Worm (Caenorhabditis elegans): ENCODE measurements around the gene sru-36.

sru-36 gene

ce11 chrV:9855920-9856852 lies 14.7 kb downstream of the sru-36 start (continued):
- TF ChIP-seq pqm-1 (tag; optimal IDR thresholded peaks at IDR 0.05): no peak
- no peak for TF ChIP-seq jun-1 (tag; optimal IDR thresholded peaks at IDR 0.05)
- no peak for TF ChIP-seq ztf-4 (tag; optimal IDR thresholded peaks at IDR 0.05)
- TF ChIP-seq blmp-1 (tag; optimal IDR thresholded peaks at IDR 0.05): peak; percentile 75
- TF ChIP-seq nhr-90 (tag; optimal IDR thresholded peaks at IDR 0.05; ENCODE audit: poor library complexity): peak; percentile 9
- TF ChIP-seq zip-4 (GFP tag; optimal IDR thresholded peaks at IDR 0.05): no peak
- peak; percentile 51 to 67 for TF ChIP-seq efl-1 (optimal IDR thresholded peaks at IDR 0.05)
- peak; percentile 41 to 89 for TF ChIP-seq efl-1 (GFP tag; optimal IDR thresholded peaks at IDR 0.05 in 1 of 2)
- TF ChIP-seq rnt-1 (tag; optimal IDR thresholded peaks at IDR 0.05): peak; percentile 67
- TF ChIP-seq nhr-71 (tag; optimal IDR thresholded peaks at IDR 0.05): peak; percentile 31
- TF ChIP-seq efl-3 (GFP tag; optimal IDR thresholded peaks at IDR 0.05): no peak
- TF ChIP-seq unc-30 (tag; optimal IDR thresholded peaks at IDR 0.05): no peak
- peak; percentile 4 for TF ChIP-seq ama-1 (optimal IDR thresholded peaks at IDR 0.05)
- peak; percentile 70 for TF ChIP-seq xbp-1 (tag; optimal IDR thresholded peaks at IDR 0.05)
- TF ChIP-seq mdl-1 (tag; optimal IDR thresholded peaks at IDR 0.05): peak in 1 of 2 experiments; percentile 32
- no peak for TF ChIP-seq C34B4.2 (tag; optimal IDR thresholded peaks at IDR 0.05)

DNA sequence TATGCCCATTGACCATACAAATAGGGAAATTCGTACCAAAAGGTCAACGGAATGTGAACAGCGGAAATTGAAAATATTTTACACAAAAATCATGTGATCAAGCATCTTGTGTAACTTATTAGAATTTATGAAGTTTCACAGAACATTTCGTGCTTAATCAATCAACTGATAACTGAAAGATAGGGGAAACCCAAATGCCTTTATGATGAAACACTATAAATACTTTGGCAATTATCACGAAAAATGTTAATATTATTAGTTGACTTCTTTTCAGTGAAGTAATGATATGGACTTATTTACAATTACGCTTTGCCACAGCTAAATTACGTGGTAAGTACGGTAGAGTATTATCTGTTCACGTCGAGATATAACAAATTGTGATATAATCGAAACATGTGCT lies 15.5 kb downstream of the sru-36 start:
- TF ChIP-seq tlp-1 (tag; optimal IDR thresholded peaks at IDR 0.05) (no peak), elt-2 (tag; optimal IDR thresholded peaks at IDR 0.05) (peak; percentile 49)

ce11 chrV:9859863-9860262 lies 18.4 kb downstream of the sru-36 start, which contains the start of gene lsy-12:
lsy-12 (minus strand) TSS chrV:9859963.
- TF ChIP-seq efl-1 (optimal IDR thresholded peaks at IDR 0.05): no peak
- peak in 1 of 2 experiments; percentile 47 for TF ChIP-seq efl-1 (GFP tag; optimal IDR thresholded peaks at IDR 0.05 in 1 of 2)
- no peak for TF ChIP-seq pag-3 (tag; optimal IDR thresholded peaks at IDR 0.05; ENCODE audit: borderline replicate concordance, insufficient read depth)

ce11 chrV:9860337-9860736 lies 18.9 kb downstream of the sru-36 start:
- peak; percentile 66 to 70 for TF ChIP-seq lsy-2 (tag; optimal IDR thresholded peaks at IDR 0.05)
- peak; percentile 25 for TF ChIP-seq blmp-1 (tag; optimal IDR thresholded peaks at IDR 0.05)
- TF ChIP-seq zag-1 (tag; optimal IDR thresholded peaks at IDR 0.05): no peak
- TF ChIP-seq xbp-1 (tag; optimal IDR thresholded peaks at IDR 0.05): peak; percentile 99

ce11 chrV:9868311-9868710 lies 26.8 kb downstream of the sru-36 start, which contains the start of gene srab-17:
srab-17 (minus strand) TSS chrV:9868411.
- TF ChIP-seq pag-3 (tag; optimal IDR thresholded peaks at IDR 0.05; ENCODE audit: borderline replicate concordance, insufficient read depth) (no peak), lir-3 (tag; optimal IDR thresholded peaks at IDR 0.05; ENCODE audit: poor library complexity) (no peak), grh-1 (GFP tag; IDR thresholded peaks at IDR 0.05) (no peak)

ce11 chrV:9871339-9871738 lies 29.9 kb downstream of the sru-36 start, which contains the start of gene srab-18:
srab-18 (minus strand) TSS chrV:9871439.
- no peak for TF ChIP-seq pax-3 (tag; optimal IDR thresholded peaks at IDR 0.05)
- no peak for TF ChIP-seq ama-1 (optimal IDR thresholded peaks at IDR 0.05)
- no peak for TF ChIP-seq fos-1 (tag; optimal IDR thresholded peaks at IDR 0.05)
- no peak for TF ChIP-seq nhr-237 (tag; optimal IDR thresholded peaks at IDR 0.05)
- TF ChIP-seq unc-30 (tag; optimal IDR thresholded peaks at IDR 0.05): no peak

DNA sequence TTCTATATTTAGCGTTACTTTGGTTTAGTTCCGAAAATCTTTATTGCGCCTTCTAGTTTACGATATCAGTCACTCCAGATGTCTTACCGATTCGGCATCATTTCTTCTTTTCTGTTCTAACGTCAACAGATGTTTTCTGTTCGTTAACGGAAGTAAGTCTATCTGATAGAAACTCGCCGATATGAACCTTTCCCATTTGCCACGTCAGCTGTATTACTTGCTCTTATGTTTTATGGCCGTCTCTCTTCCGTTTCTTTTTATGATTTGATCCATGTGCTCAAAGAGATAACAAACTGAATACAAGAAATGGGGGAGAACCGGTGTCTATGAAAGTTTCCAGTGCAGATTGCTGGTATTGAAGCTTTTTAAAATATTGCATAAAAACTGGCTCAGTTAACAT lies 37.9 kb downstream of the sru-36 start, which contains the start of gene srab-26:
Gene srab-26, minus strand, starts transcription at position 101 of the 400 bp plus-strand sequence.
- no peak for TF ChIP-seq ceh-82 (tag; optimal IDR thresholded peaks at IDR 0.05)
- no peak for TF ChIP-seq F16B12.6 (tag; optimal IDR thresholded peaks at IDR 0.05)
- TF ChIP-seq skn-1 (tag; optimal IDR thresholded peaks at IDR 0.05): no peak
- no peak for TF ChIP-seq pag-3 (tag; optimal IDR thresholded peaks at IDR 0.05; ENCODE audit: borderline replicate concordance, insufficient read depth)
- TF ChIP-seq nhr-12 (tag; optimal IDR thresholded peaks at IDR 0.05): no peak
- TF ChIP-seq nhr-90 (tag; optimal IDR thresholded peaks at IDR 0.05; ENCODE audit: poor library complexity): no peak
- TF ChIP-seq nhr-19 (GFP tag; conservative IDR thresholded peaks at IDR 0.05): no peak
- no peak for TF ChIP-seq C04F5.9 (tag; optimal IDR thresholded peaks at IDR 0.05)
- no peak for TF ChIP-seq ceh-90 (tag; optimal IDR thresholded peaks at IDR 0.05)
- no peak for TF ChIP-seq lin-35 (GFP tag; optimal IDR thresholded peaks at IDR 0.05)
- TF ChIP-seq nhr-20 (tag; optimal IDR thresholded peaks at IDR 0.05): no peak
- TF ChIP-seq nhr-28 (tag; optimal IDR thresholded peaks at IDR 0.05): no peak
- TF ChIP-seq irx-1 (tag; optimal IDR thresholded peaks at IDR 0.05): no peak
- TF ChIP-seq zag-1 (tag; optimal IDR thresholded peaks at IDR 0.05): no peak
- no peak for TF ChIP-seq dpl-1 (GFP tag; optimal IDR thresholded peaks at IDR 0.05)
